Worm (Caenorhabditis elegans): ENCODE data around the gene ztf-14.

ztf-14 gene

ce11 chrX:14530107-14530506 lies 34.2 kb downstream of the ztf-14 start, which contains the start of gene nspc-20:
TSS of gene nspc-20 (minus strand) at chrX:14530207.
- TF ChIP-seq unc-62 (GFP tag; optimal IDR thresholded peaks at IDR 0.05), result no peak

ce11 chrX:14534117-14534516 lies 38.2 kb downstream of the ztf-14 start, which contains the start of gene T24C2.5:
TSS of gene T24C2.5 (plus strand) at chrX:14534417.
- TF ChIP-seq unc-62 (GFP tag; optimal IDR thresholded peaks at IDR 0.05), result no peak

ce11 chrX:14534596-14534995 lies 38.7 kb downstream of the ztf-14 start:
- no peak for TF ChIP-seq unc-62 (GFP tag; optimal IDR thresholded peaks at IDR 0.05)

ce11 chrX:14535913-14536312 lies 40.0 kb downstream of the ztf-14 start:
- TF ChIP-seq unc-62 (GFP tag; optimal IDR thresholded peaks at IDR 0.05), result no peak

ce11 chrX:14537625-14538024 lies 41.7 kb downstream of the ztf-14 start:
- no peak for TF ChIP-seq unc-62 (GFP tag; optimal IDR thresholded peaks at IDR 0.05)

ce11 chrX:14539468-14539867 lies 43.6 kb downstream of the ztf-14 start:
- no peak for TF ChIP-seq unc-62 (GFP tag; optimal IDR thresholded peaks at IDR 0.05)

- no peak for TF ChIP-seq unc-62 (GFP tag; optimal IDR thresholded peaks at IDR 0.05)
Observed at ce11 chrX:14541992-14542391, 46.1 kb downstream of the ztf-14 start, which contains the start of gene fbxa-81. TSS of gene fbxa-81 (minus strand) at chrX:14542092.

ce11 chrX:14543224-14543623 lies 47.3 kb downstream of the ztf-14 start, which contains the start of gene T24C2.3:
TSS of gene T24C2.3 (plus strand) at chrX:14543524.
- TF ChIP-seq unc-62 (GFP tag; optimal IDR thresholded peaks at IDR 0.05), result no peak

ce11 chrX:14545543-14545942 lies 49.7 kb downstream of the ztf-14 start, which contains the start of gene enri-2:
TSS of gene enri-2 (plus strand) at chrX:14545843.
- no peak for TF ChIP-seq unc-62 (GFP tag; optimal IDR thresholded peaks at IDR 0.05)
